Worm (Caenorhabditis elegans) whole organism, early embryonic: ENCODE data around the gene lron-5.
A peak's percentile ranks its signal among the peaks of the same experiment; 100 is the strongest.

Experiments
- B0310.2 ChIP-seq: sonication (generic microtip); optimal IDR thresholded peaks from 2 replicates; lab custom pipeline; 2016; ENCODE audit warnings: mild to moderate bottlenecking, missing genetic modification characterization, missing compliant biosample characterization
- F13C5.2 ChIP-seq: sonication (generic microtip); optimal IDR thresholded peaks from 2 replicates; lab custom pipeline; 2017; ENCODE audit warnings: mild to moderate bottlenecking, missing genetic modification characterization, inconsistent platforms, missing compliant biosample characterization
- aly-1 ChIP-seq: sonication (generic microtip); optimal IDR thresholded peaks from 2 replicates; lab custom pipeline; 2016; ENCODE audit warnings: missing genetic modification characterization, missing compliant biosample characterization
- ama-1 ChIP-seq: fragments of 150-350 bp; optimal IDR thresholded peaks from 2 replicates; lab custom pipeline; 2014
- ceh-13 ChIP-seq: fragments of 200-800 bp; sonication (Bioruptor generic); optimal IDR thresholded peaks from 2 replicates; lab custom pipeline; 2018; ENCODE audit warnings: mild to moderate bottlenecking, missing genetic modification characterization, missing compliant biosample characterization
- ceh-36 ChIP-seq: sonication (generic microtip); optimal IDR thresholded peaks from 2 replicates; lab custom pipeline; 2016; ENCODE audit warnings: missing genetic modification characterization, inconsistent platforms, missing compliant biosample characterization
- flt-1 ChIP-seq: fragments of 200-800 bp; sonication (Bioruptor generic); IDR thresholded peaks from 2 replicates; pipeline ENCODE4 v1.3.6; 2022; ENCODE audit warnings: missing genetic modification characterization, missing compliant biosample characterization
- hmbx-1 ChIP-seq: sonication (generic microtip); optimal IDR thresholded peaks from 2 replicates; lab custom pipeline; 2016; ENCODE audit warnings: mild to moderate bottlenecking, missing genetic modification characterization, missing compliant biosample characterization
- hmg-4 ChIP-seq: fragments of 200-800 bp; sonication (Bioruptor generic); optimal IDR thresholded peaks from 2 replicates; lab custom pipeline; 2018; ENCODE audit warnings: mild to moderate bottlenecking, missing genetic modification characterization, missing compliant biosample characterization
- hnd-1 ChIP-seq: sonication (generic microtip); optimal IDR thresholded peaks from 2 replicates; lab custom pipeline; 2016; ENCODE audit warnings: missing genetic modification characterization, missing compliant biosample characterization
- pes-1 ChIP-seq: fragments of 200-800 bp; sonication (Bioruptor generic); IDR thresholded peaks from 2 replicates; pipeline ENCODE4 v1.3.6; 2022; ENCODE audit warnings: missing genetic modification reagents, missing genetic modification characterization, missing compliant biosample characterization
- scrt-1 ChIP-seq: fragments of 200-800 bp; sonication (Bioruptor generic); IDR thresholded peaks from 2 replicates; pipeline ENCODE4 v1.3.6; 2022; ENCODE audit warnings: missing genetic modification characterization, missing compliant biosample characterization
- sea-1 ChIP-seq: fragments of 200-800 bp; sonication (Bioruptor generic); conservative IDR thresholded peaks from 2 replicates; pipeline ENCODE4 v1.3.6; 2022; ENCODE audit warnings: missing genetic modification characterization, missing compliant biosample characterization
- tbx-11 ChIP-seq: fragments of 200-800 bp; sonication (Bioruptor generic); IDR thresholded peaks from 2 replicates; pipeline ENCODE4 v1.3.6; 2022; ENCODE audit warnings: missing genetic modification characterization, missing compliant biosample characterization
- tbx-37 ChIP-seq: fragments of 200-800 bp; sonication (Bioruptor generic); conservative IDR thresholded peaks from 2 replicates; pipeline ENCODE4 v1.3.6; 2022; ENCODE audit warnings: missing genetic modification reagents, missing genetic modification characterization, missing compliant biosample characterization
- tra-4 ChIP-seq: sonication (generic microtip); optimal IDR thresholded peaks from 2 replicates; lab custom pipeline; 2017; ENCODE audit warnings: missing genetic modification characterization, missing compliant biosample characterization

lron-5 gene

ce11 chrIII:4656415-4656814, 33.6 kb downstream of the lron-5 start:
- TF ChIP-seq ceh-13: no peak
- no peak for TF ChIP-seq hmg-4
- no peak for TF ChIP-seq flt-1 (GFP tag; lab: Robert Waterston, UW)
- no peak for TF ChIP-seq hnd-1 (tag; lab: Kevin White, UChicago)
- no peak for TF ChIP-seq pes-1 (GFP tag; lab: Robert Waterston, UW)
- TF ChIP-seq F13C5.2 (tag; lab: Kevin White, UChicago): no peak
- TF ChIP-seq tra-4 (tag; lab: Kevin White, UChicago): no peak
- no peak for TF ChIP-seq B0310.2 (tag; lab: Kevin White, UChicago)
- no peak for TF ChIP-seq sea-1 (GFP tag; lab: Robert Waterston, UW)
- TF ChIP-seq hmbx-1 (tag; lab: Kevin White, UChicago): no peak
- no peak for TF ChIP-seq ama-1 (lab: Kevin White, UChicago)
- no peak for TF ChIP-seq aly-1 (tag; lab: Kevin White, UChicago)
- TF ChIP-seq scrt-1 (GFP tag; lab: Robert Waterston, UW): no peak
- TF ChIP-seq ceh-36 (tag; lab: Kevin White, UChicago): no peak

ce11 chrIII:4657386-4657785, 34.6 kb downstream of the lron-5 start:
- no peak for TF ChIP-seq tbx-11 (GFP tag; lab: Robert Waterston, UW)
- no peak for TF ChIP-seq sea-1 (GFP tag; lab: Robert Waterston, UW)

ce11 chrIII:4658384-4658844, 35.6 kb downstream of the lron-5 start, which contains the start of gene cdka-1:
TSS of gene cdka-1 (plus strand) at chrIII:4658794.
- TF ChIP-seq hmg-4 (no peak), aly-1 (tag; lab: Kevin White, UChicago) (no peak), scrt-1 (GFP tag; lab: Robert Waterston, UW) (no peak), hnd-1 (tag; lab: Kevin White, UChicago) (no peak), tbx-37 (GFP tag; lab: Robert Waterston, UW) (no peak), sea-1 (GFP tag; lab: Robert Waterston, UW) (no peak), F13C5.2 (tag; lab: Kevin White, UChicago) (no peak), B0310.2 (tag; lab: Kevin White, UChicago) (no peak), ceh-36 (tag; lab: Kevin White, UChicago) (no peak), flt-1 (GFP tag; lab: Robert Waterston, UW) (no peak), ama-1 (lab: Kevin White, UChicago) (no peak), pes-1 (GFP tag; lab: Robert Waterston, UW) (no peak), hmbx-1 (tag; lab: Kevin White, UChicago) (no peak), tra-4 (tag; lab: Kevin White, UChicago) (no peak), tbx-11 (GFP tag; lab: Robert Waterston, UW) (no peak)

ce11 chrIII:4659426-4659825, 36.6 kb downstream of the lron-5 start:
- TF ChIP-seq hmg-4 (no peak), tra-4 (tag; lab: Kevin White, UChicago) (no peak), ceh-36 (tag; lab: Kevin White, UChicago) (no peak), hnd-1 (tag; lab: Kevin White, UChicago) (no peak), hmbx-1 (tag; lab: Kevin White, UChicago) (no peak), ceh-13 (no peak), scrt-1 (GFP tag; lab: Robert Waterston, UW) (no peak)

ce11 chrIII:4665272-4665671, 42.4 kb downstream of the lron-5 start, which contains the start of gene T23F11.4:
TSS of gene T23F11.4 (minus strand) at chrIII:4665372.
- no peak for TF ChIP-seq ceh-36 (tag; lab: Kevin White, UChicago)

- TF ChIP-seq scrt-1 (GFP tag; lab: Robert Waterston, UW): no peak
- peak; percentile 87 for TF ChIP-seq hmg-4
- TF ChIP-seq tbx-11 (GFP tag; lab: Robert Waterston, UW): no peak
- peak; percentile 83 for TF ChIP-seq F13C5.2 (tag; lab: Kevin White, UChicago)
- TF ChIP-seq aly-1 (tag; lab: Kevin White, UChicago): peak; percentile 67
- 0 out of 2 replicates have a peak, but pooled peaks have one; percentile 23 for TF ChIP-seq sea-1 (GFP tag; lab: Robert Waterston, UW)
- TF ChIP-seq ceh-36 (tag; lab: Kevin White, UChicago): peak; percentile 7
Measured at ce11 chrIII:4666753-4667400, 44.0 kb downstream of the lron-5 start.

ce11 chrIII:4668073-4668472, 45.2 kb downstream of the lron-5 start:
- TF ChIP-seq B0310.2 (tag; lab: Kevin White, UChicago) (no peak), ama-1 (lab: Kevin White, UChicago) (no peak), tra-4 (tag; lab: Kevin White, UChicago) (no peak)

ce11 chrIII:4671491-4671890, 48.7 kb downstream of the lron-5 start, which contains the start of gene T23F11.11:
TSS of gene T23F11.11 (minus strand) at chrIII:4671591.
- TF ChIP-seq scrt-1 (GFP tag; lab: Robert Waterston, UW) (no peak), aly-1 (tag; lab: Kevin White, UChicago) (no peak), hnd-1 (tag; lab: Kevin White, UChicago) (no peak), tbx-37 (GFP tag; lab: Robert Waterston, UW) (no peak), ceh-36 (tag; lab: Kevin White, UChicago) (no peak), flt-1 (GFP tag; lab: Robert Waterston, UW) (no peak), tra-4 (tag; lab: Kevin White, UChicago) (no peak), hmbx-1 (tag; lab: Kevin White, UChicago) (no peak), tbx-11 (GFP tag; lab: Robert Waterston, UW) (no peak), ceh-13 (no peak), B0310.2 (tag; lab: Kevin White, UChicago) (no peak), sea-1 (GFP tag; lab: Robert Waterston, UW) (no peak)
